Worm (Caenorhabditis elegans) whole organism, L2 larva: ENCODE data around the gene F28H6.7.

ENCODE experiments used
- blmp-1 ChIP-seq: sonication (generic microtip); optimal IDR thresholded peaks from 2 replicates; lab custom pipeline; 2017; ENCODE audit warnings: missing genetic modification characterization, mild to moderate bottlenecking, missing compliant biosample characterization, antibody characterized with exemption, moderate library complexity; ENCODE audit not compliant: insufficient read depth
- ceh-82 ChIP-seq: fragments of 150-350 bp; optimal IDR thresholded peaks from 2 replicates; lab custom pipeline; 2014; ENCODE audit warnings: missing biosample characterization, missing genetic modification characterization
- nhr-25 ChIP-seq: fragments of 150-350 bp; sonication (generic microtip); optimal IDR thresholded peaks from 3 replicates; lab custom pipeline; 2014; ENCODE audit warnings: missing biosample characterization, missing genetic modification characterization
- snpc-4 ChIP-seq: fragments of 150-350 bp; optimal IDR thresholded peaks from 2 replicates; lab custom pipeline; 2014; ENCODE audit warnings: missing biosample characterization, missing genetic modification characterization
- unc-39 ChIP-seq: fragments of 150-350 bp; optimal IDR thresholded peaks from 2 replicates; lab custom pipeline; 2014; ENCODE audit warnings: missing biosample characterization, missing genetic modification characterization

DNA sequence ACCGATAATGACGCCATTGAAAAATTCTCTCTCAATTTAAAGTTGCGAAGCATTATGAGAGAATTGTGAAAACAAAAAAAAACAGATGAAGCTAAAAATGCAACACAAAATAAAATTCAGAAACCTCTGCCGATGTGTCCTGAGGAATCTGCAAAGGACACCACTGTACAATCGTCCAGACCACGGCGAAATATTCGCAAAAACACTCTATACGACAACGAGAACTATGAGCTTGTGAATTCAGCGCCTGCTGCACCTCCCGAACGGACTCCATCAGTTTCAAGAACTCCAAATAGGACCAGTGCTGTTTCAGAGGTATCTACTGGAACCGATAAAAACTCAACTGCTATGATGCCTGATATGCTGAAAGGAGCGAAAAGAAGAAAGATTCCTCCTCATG, 13.4 kb upstream of the F28H6.7 start:
- no peak for TF ChIP-seq unc-39 (tag; lab: Kevin White, UChicago)
- no peak for TF ChIP-seq ceh-82 (tag; lab: Kevin White, UChicago)
- TF ChIP-seq blmp-1 (tag; lab: Kevin White, UChicago) = no peak
- TF ChIP-seq snpc-4 (tag; lab: Kevin White, UChicago) = no peak
- TF ChIP-seq nhr-25 (tag; lab: Kevin White, UChicago) = no peak
